Worm (Caenorhabditis elegans) whole organism, early embryonic: ENCODE results near the gene F36D3.16.

Source experiments
- aly-1 ChIP-seq: sonication (generic microtip); optimal IDR thresholded peaks from 2 replicates; lab custom pipeline; 2016; ENCODE audit warnings: missing genetic modification characterization, missing compliant biosample characterization
- ama-1 ChIP-seq: fragments of 150-350 bp; optimal IDR thresholded peaks from 2 replicates; lab custom pipeline; 2014
- ceh-13 ChIP-seq: fragments of 200-800 bp; sonication (Bioruptor generic); optimal IDR thresholded peaks from 2 replicates; lab custom pipeline; 2018; ENCODE audit warnings: mild to moderate bottlenecking, missing genetic modification characterization, missing compliant biosample characterization
- ets-7 ChIP-seq: sonication (generic microtip); optimal IDR thresholded peaks from 2 replicates; lab custom pipeline; 2016; ENCODE audit warnings: missing genotype, missing genetic modification characterization, missing compliant biosample characterization
- hmg-4 ChIP-seq: fragments of 200-800 bp; sonication (Bioruptor generic); optimal IDR thresholded peaks from 2 replicates; lab custom pipeline; 2018; ENCODE audit warnings: mild to moderate bottlenecking, missing genetic modification characterization, missing compliant biosample characterization
- pes-1 ChIP-seq: fragments of 200-800 bp; sonication (Bioruptor generic); IDR thresholded peaks from 2 replicates; pipeline ENCODE4 v1.3.6; 2022; ENCODE audit warnings: missing genetic modification reagents, missing genetic modification characterization, missing compliant biosample characterization
- scrt-1 ChIP-seq: fragments of 200-800 bp; sonication (Bioruptor generic); IDR thresholded peaks from 2 replicates; pipeline ENCODE4 v1.3.6; 2022; ENCODE audit warnings: missing genetic modification characterization, missing compliant biosample characterization
- sea-1 ChIP-seq: fragments of 200-800 bp; sonication (Bioruptor generic); conservative IDR thresholded peaks from 2 replicates; pipeline ENCODE4 v1.3.6; 2022; ENCODE audit warnings: missing genetic modification characterization, missing compliant biosample characterization
- tbx-37 ChIP-seq: fragments of 200-800 bp; sonication (Bioruptor generic); conservative IDR thresholded peaks from 2 replicates; pipeline ENCODE4 v1.3.6; 2022; ENCODE audit warnings: missing genetic modification reagents, missing genetic modification characterization, missing compliant biosample characterization

- TF ChIP-seq hmg-4 (GFP tag; lab: Kevin White, UChicago), result no peak
- TF ChIP-seq aly-1 (tag; lab: Kevin White, UChicago), result no peak
- no peak for TF ChIP-seq pes-1 (GFP tag; lab: Robert Waterston, UW)
- TF ChIP-seq scrt-1 (GFP tag; lab: Robert Waterston, UW), result no peak
- no peak for TF ChIP-seq ets-7 (tag; lab: Kevin White, UChicago)
- TF ChIP-seq ceh-13 (GFP tag; lab: Kevin White, UChicago), result no peak
- TF ChIP-seq ama-1 (lab: Kevin White, UChicago), result no peak
- TF ChIP-seq sea-1 (GFP tag; lab: Robert Waterston, UW), result no peak
- TF ChIP-seq tbx-37, result no peak
Observed at ce11 chrV:16527796-16528195, at the start of gene F36D3.16.
